Fruit fly (Drosophila melanogaster): ENCODE measurements around the gene mtd.

DNA sequence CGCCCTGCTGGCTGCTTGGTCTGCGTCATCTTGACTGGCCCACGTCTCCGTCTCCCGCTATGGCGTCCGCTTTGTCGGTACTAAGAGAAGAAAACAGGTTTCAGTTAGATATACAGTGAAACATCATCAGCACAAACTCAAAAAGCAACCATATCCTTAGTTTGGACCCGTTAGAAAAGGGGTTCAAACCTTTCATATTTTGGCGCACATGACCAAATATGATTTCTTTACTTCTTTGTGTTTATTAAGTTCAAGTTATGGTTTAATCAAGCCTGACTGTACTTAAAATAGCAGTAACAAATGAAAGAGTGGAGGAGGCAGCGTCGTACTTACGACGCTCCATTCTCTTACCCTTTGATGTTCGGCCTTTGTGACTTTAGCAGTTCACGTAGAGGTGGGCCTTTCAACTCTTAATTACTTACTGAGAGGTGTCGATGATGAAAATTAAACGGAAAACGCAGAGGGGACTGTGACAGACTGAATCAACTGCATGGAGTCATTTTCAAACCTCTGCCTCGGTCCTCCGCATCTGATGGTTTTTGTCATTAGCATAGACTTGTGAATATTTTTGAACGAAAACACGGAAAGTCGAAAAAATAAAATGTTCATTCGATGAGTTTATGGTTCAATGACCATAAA is 11.6 kb upstream of the mtd start:
- peak; percentile 88 for TF ChIP-seq CG34367 (tag; optimal IDR thresholded peaks at IDR 0.05)
- peak; percentile 90 for TF ChIP-seq EcR (GFP tag; optimal IDR thresholded peaks at IDR 0.05)
- TF ChIP-seq CG13204 (GFP tag; optimal IDR thresholded peaks at IDR 0.05), result peak; percentile 57
- peak; percentile 89 for TF ChIP-seq CG12605 (GFP tag; IDR thresholded peaks at IDR 0.05)
- peak; percentile 93 for TF ChIP-seq CG17806 (tag; optimal IDR thresholded peaks at IDR 0.05)

Measured in whole organism, pupa.